Worm (Caenorhabditis elegans) whole organism, early embryonic: Measurements from ENCODE around the gene mlt-4.

ENCODE experiments used
- B0310.2 ChIP-seq: sonication (generic microtip); optimal IDR thresholded peaks from 2 replicates; lab custom pipeline; 2016; ENCODE audit warnings: mild to moderate bottlenecking, missing genetic modification characterization, missing compliant biosample characterization
- F13C5.2 ChIP-seq: sonication (generic microtip); optimal IDR thresholded peaks from 2 replicates; lab custom pipeline; 2017; ENCODE audit warnings: mild to moderate bottlenecking, missing genetic modification characterization, inconsistent platforms, missing compliant biosample characterization
- aly-1 ChIP-seq: sonication (generic microtip); optimal IDR thresholded peaks from 2 replicates; lab custom pipeline; 2016; ENCODE audit warnings: missing genetic modification characterization, missing compliant biosample characterization
- ama-1 ChIP-seq: fragments of 150-350 bp; optimal IDR thresholded peaks from 2 replicates; lab custom pipeline; 2014
- ceh-13 ChIP-seq: fragments of 200-800 bp; sonication (Bioruptor generic); optimal IDR thresholded peaks from 2 replicates; lab custom pipeline; 2018; ENCODE audit warnings: mild to moderate bottlenecking, missing genetic modification characterization, missing compliant biosample characterization
- ceh-36 ChIP-seq: sonication (generic microtip); optimal IDR thresholded peaks from 2 replicates; lab custom pipeline; 2016; ENCODE audit warnings: missing genetic modification characterization, inconsistent platforms, missing compliant biosample characterization
- ets-7 ChIP-seq: sonication (generic microtip); optimal IDR thresholded peaks from 2 replicates; lab custom pipeline; 2016; ENCODE audit warnings: missing genotype, missing genetic modification characterization, missing compliant biosample characterization
- flt-1 ChIP-seq: fragments of 200-800 bp; sonication (Bioruptor generic); IDR thresholded peaks from 2 replicates; pipeline ENCODE4 v1.3.6; 2022; ENCODE audit warnings: missing genetic modification characterization, missing compliant biosample characterization
- hmbx-1 ChIP-seq: sonication (generic microtip); optimal IDR thresholded peaks from 2 replicates; lab custom pipeline; 2016; ENCODE audit warnings: mild to moderate bottlenecking, missing genetic modification characterization, missing compliant biosample characterization
- hmg-4 ChIP-seq: fragments of 200-800 bp; sonication (Bioruptor generic); optimal IDR thresholded peaks from 2 replicates; lab custom pipeline; 2018; ENCODE audit warnings: mild to moderate bottlenecking, missing genetic modification characterization, missing compliant biosample characterization
- hnd-1 ChIP-seq: sonication (generic microtip); optimal IDR thresholded peaks from 2 replicates; lab custom pipeline; 2016; ENCODE audit warnings: missing genetic modification characterization, missing compliant biosample characterization
- pes-1 ChIP-seq: fragments of 200-800 bp; sonication (Bioruptor generic); IDR thresholded peaks from 2 replicates; pipeline ENCODE4 v1.3.6; 2022; ENCODE audit warnings: missing genetic modification reagents, missing genetic modification characterization, missing compliant biosample characterization
- scrt-1 ChIP-seq: fragments of 200-800 bp; sonication (Bioruptor generic); IDR thresholded peaks from 2 replicates; pipeline ENCODE4 v1.3.6; 2022; ENCODE audit warnings: missing genetic modification characterization, missing compliant biosample characterization
- sea-1 ChIP-seq: fragments of 200-800 bp; sonication (Bioruptor generic); conservative IDR thresholded peaks from 2 replicates; pipeline ENCODE4 v1.3.6; 2022; ENCODE audit warnings: missing genetic modification characterization, missing compliant biosample characterization
- tbx-11 ChIP-seq: fragments of 200-800 bp; sonication (Bioruptor generic); IDR thresholded peaks from 2 replicates; pipeline ENCODE4 v1.3.6; 2022; ENCODE audit warnings: missing genetic modification characterization, missing compliant biosample characterization
- tbx-37 ChIP-seq: fragments of 200-800 bp; sonication (Bioruptor generic); conservative IDR thresholded peaks from 2 replicates; pipeline ENCODE4 v1.3.6; 2022; ENCODE audit warnings: missing genetic modification reagents, missing genetic modification characterization, missing compliant biosample characterization
- tra-4 ChIP-seq: sonication (generic microtip); optimal IDR thresholded peaks from 2 replicates; lab custom pipeline; 2017; ENCODE audit warnings: missing genetic modification characterization, missing compliant biosample characterization

mlt-4 gene

ce11 chrV:20289317-20289716 is at the start of gene mlt-4:
TSS of gene mlt-4 (minus strand) at chrV:20289417.
- TF ChIP-seq B0310.2 (tag; lab: Kevin White, UChicago), result no peak
- TF ChIP-seq ets-7 (tag; lab: Kevin White, UChicago), result no peak
- no peak for TF ChIP-seq pes-1 (GFP tag; lab: Robert Waterston, UW)
- no peak for TF ChIP-seq ceh-36 (tag; lab: Kevin White, UChicago)
- TF ChIP-seq hmg-4 (GFP tag; lab: Kevin White, UChicago), result no peak
- no peak for TF ChIP-seq scrt-1 (GFP tag; lab: Robert Waterston, UW)
- TF ChIP-seq ceh-13, result no peak
- no peak for TF ChIP-seq hmbx-1
- no peak for TF ChIP-seq hnd-1 (tag; lab: Kevin White, UChicago)
- no peak for TF ChIP-seq aly-1 (tag; lab: Kevin White, UChicago)
- TF ChIP-seq ama-1 (lab: Kevin White, UChicago), result no peak
- no peak for TF ChIP-seq flt-1 (GFP tag; lab: Robert Waterston, UW)
- no peak for TF ChIP-seq sea-1 (GFP tag; lab: Robert Waterston, UW)
- TF ChIP-seq tbx-11 (GFP tag; lab: Robert Waterston, UW), result no peak
- TF ChIP-seq F13C5.2, result no peak
- TF ChIP-seq tbx-37 (GFP tag; lab: Robert Waterston, UW), result no peak
- TF ChIP-seq tra-4 (tag; lab: Kevin White, UChicago), result no peak

DNA sequence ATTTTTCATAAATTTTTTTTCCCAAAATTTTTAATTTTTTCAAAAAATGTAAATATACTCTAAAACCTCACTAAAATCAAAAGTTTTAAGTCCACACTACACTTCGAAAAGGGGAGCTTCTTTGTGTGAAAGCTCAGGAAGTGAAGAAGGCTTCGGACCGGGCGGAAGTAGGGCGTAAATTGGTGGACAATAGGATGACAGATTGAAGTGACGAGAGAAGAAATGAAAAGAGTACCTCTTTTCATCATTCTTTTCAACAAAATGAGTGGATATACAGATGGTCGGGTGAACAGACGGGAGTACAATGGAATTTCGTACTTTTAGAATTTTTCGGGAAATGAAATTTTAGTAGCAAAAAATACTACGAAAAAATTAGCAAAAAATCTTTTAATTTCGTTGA is 49.7 kb upstream of the mlt-4 start:
- TF ChIP-seq hnd-1 (tag; lab: Kevin White, UChicago), result no peak
- TF ChIP-seq ets-7 (tag; lab: Kevin White, UChicago), result no peak
- TF ChIP-seq tbx-37 (GFP tag; lab: Robert Waterston, UW), result no peak
- TF ChIP-seq sea-1 (GFP tag; lab: Robert Waterston, UW), result no peak
- no peak for TF ChIP-seq tbx-11 (GFP tag; lab: Robert Waterston, UW)
- TF ChIP-seq pes-1 (GFP tag; lab: Robert Waterston, UW), result no peak
- no peak for TF ChIP-seq F13C5.2
- no peak for TF ChIP-seq flt-1 (GFP tag; lab: Robert Waterston, UW)
- TF ChIP-seq ceh-13, result no peak
- TF ChIP-seq B0310.2 (tag; lab: Kevin White, UChicago), result no peak
- TF ChIP-seq hmbx-1, result no peak
- no peak for TF ChIP-seq scrt-1 (GFP tag; lab: Robert Waterston, UW)
- TF ChIP-seq ceh-36 (tag; lab: Kevin White, UChicago), result no peak
- TF ChIP-seq hmg-4 (GFP tag; lab: Kevin White, UChicago), result no peak
- TF ChIP-seq ama-1 (lab: Kevin White, UChicago), result no peak
- no peak for TF ChIP-seq aly-1 (tag; lab: Kevin White, UChicago)
- no peak for TF ChIP-seq tra-4 (tag; lab: Kevin White, UChicago)

DNA sequence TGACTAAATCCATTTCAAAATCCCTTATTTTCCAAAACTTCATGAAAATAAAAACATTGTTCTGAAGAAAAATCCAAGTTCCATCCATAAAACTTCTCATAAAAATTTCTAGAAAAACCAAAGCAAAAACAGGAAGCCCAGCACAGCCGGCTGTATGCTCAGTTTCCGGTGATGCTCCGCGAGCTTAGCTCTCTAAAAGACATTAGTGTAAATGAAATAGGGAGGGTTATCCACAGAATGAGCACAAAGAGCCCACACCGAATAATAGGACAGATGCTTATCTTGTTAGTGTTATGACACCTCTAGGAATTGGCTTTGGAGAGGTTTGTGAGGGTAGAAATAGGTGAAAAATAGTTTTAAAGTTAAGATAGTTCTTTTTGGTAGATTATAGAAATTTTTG is 48.8 kb upstream of the mlt-4 start:
- TF ChIP-seq flt-1 (GFP tag; lab: Robert Waterston, UW) (no peak), F13C5.2 (no peak), scrt-1 (GFP tag; lab: Robert Waterston, UW) (no peak), tbx-37 (GFP tag; lab: Robert Waterston, UW) (no peak), ceh-13 (no peak), B0310.2 (tag; lab: Kevin White, UChicago) (no peak), pes-1 (GFP tag; lab: Robert Waterston, UW) (no peak), tra-4 (tag; lab: Kevin White, UChicago) (no peak), ets-7 (tag; lab: Kevin White, UChicago) (no peak), aly-1 (tag; lab: Kevin White, UChicago) (no peak), ama-1 (lab: Kevin White, UChicago) (no peak), tbx-11 (GFP tag; lab: Robert Waterston, UW) (no peak), sea-1 (GFP tag; lab: Robert Waterston, UW) (no peak), hmbx-1 (no peak), hmg-4 (GFP tag; lab: Kevin White, UChicago) (no peak), hnd-1 (tag; lab: Kevin White, UChicago) (no peak), ceh-36 (tag; lab: Kevin White, UChicago) (no peak)

DNA sequence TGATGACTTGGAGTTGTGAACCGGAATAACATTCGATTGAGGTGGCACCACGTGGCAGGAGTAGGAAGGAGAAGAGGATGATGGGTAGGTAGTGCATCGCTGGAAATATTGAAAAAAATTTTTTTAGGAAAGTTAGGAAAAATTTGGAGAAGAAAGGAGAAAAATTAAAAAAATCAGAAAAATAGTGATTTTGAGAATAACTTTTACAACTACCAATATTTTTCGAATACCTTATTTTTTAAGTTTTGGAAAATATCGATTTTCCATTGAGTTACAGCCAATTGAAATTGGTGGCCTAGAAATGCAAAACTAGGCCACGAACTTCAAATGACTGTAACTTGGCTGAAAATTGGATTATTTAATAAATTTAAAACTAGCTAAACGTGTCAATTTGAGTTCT is 46.0 kb upstream of the mlt-4 start, which contains the start of gene Y38H6A.5:
Y38H6A.5 (minus strand) TSS at position 101 of the 400 bp plus-strand sequence.
- TF ChIP-seq F13C5.2 (no peak), ets-7 (tag; lab: Kevin White, UChicago) (no peak), hmbx-1 (no peak), scrt-1 (GFP tag; lab: Robert Waterston, UW) (no peak), tra-4 (tag; lab: Kevin White, UChicago) (no peak), hnd-1 (tag; lab: Kevin White, UChicago) (no peak), ceh-13 (no peak), ceh-36 (tag; lab: Kevin White, UChicago) (no peak), B0310.2 (tag; lab: Kevin White, UChicago) (no peak), ama-1 (lab: Kevin White, UChicago) (no peak), sea-1 (GFP tag; lab: Robert Waterston, UW) (no peak), tbx-11 (GFP tag; lab: Robert Waterston, UW) (no peak), hmg-4 (GFP tag; lab: Kevin White, UChicago) (no peak), aly-1 (tag; lab: Kevin White, UChicago) (no peak), pes-1 (GFP tag; lab: Robert Waterston, UW) (no peak), tbx-37 (GFP tag; lab: Robert Waterston, UW) (no peak), flt-1 (GFP tag; lab: Robert Waterston, UW) (no peak)

DNA sequence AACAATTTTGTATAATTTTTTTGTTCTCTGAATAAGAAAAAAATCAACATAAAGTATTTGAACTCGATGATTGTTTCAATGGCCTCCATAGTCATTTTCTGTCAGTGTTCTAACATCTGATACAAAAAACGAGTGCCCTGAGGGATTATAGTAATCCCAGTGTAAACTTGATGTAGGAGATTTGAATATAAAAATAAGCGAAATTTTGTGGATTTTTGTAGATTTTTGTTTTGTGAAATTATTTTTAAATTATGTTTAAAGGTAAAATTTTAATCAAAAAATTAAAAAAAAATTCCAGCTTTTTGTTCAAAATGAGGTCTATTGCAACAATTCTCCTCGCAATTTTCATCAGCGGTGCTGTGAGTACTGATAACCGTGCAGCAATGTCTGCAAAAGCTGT is 36.2 kb upstream of the mlt-4 start, which contains the start of gene Y38H6A.1:
Y38H6A.1 (plus strand) TSS at position 301 of the 400 bp plus-strand sequence.
- no peak for TF ChIP-seq hmg-4 (GFP tag; lab: Kevin White, UChicago)

ce11 chrV:20317442-20317841 is 28.2 kb upstream of the mlt-4 start, which contains the start of gene Y113G7C.1:
TSS of gene Y113G7C.1 (plus strand) at chrV:20317742.
- TF ChIP-seq ama-1 (lab: Kevin White, UChicago), result no peak
- no peak for TF ChIP-seq sea-1 (GFP tag; lab: Robert Waterston, UW)
- no peak for TF ChIP-seq tbx-11 (GFP tag; lab: Robert Waterston, UW)
- no peak for TF ChIP-seq tbx-37 (GFP tag; lab: Robert Waterston, UW)
- TF ChIP-seq hmg-4 (GFP tag; lab: Kevin White, UChicago), result no peak
- no peak for TF ChIP-seq hnd-1 (tag; lab: Kevin White, UChicago)
- no peak for TF ChIP-seq F13C5.2
- TF ChIP-seq ceh-13, result no peak
- no peak for TF ChIP-seq tra-4 (tag; lab: Kevin White, UChicago)
- no peak for TF ChIP-seq hmbx-1
- no peak for TF ChIP-seq flt-1 (GFP tag; lab: Robert Waterston, UW)
- TF ChIP-seq ets-7 (tag; lab: Kevin White, UChicago), result no peak
- no peak for TF ChIP-seq pes-1 (GFP tag; lab: Robert Waterston, UW)
- no peak for TF ChIP-seq aly-1 (tag; lab: Kevin White, UChicago)
- TF ChIP-seq B0310.2 (tag; lab: Kevin White, UChicago), result no peak
- no peak for TF ChIP-seq scrt-1 (GFP tag; lab: Robert Waterston, UW)
- TF ChIP-seq ceh-36 (tag; lab: Kevin White, UChicago), result no peak
